Worm (Caenorhabditis elegans) whole organism, L3 larva: ENCODE data around the gene K02D10.4.

Experiments
- R02D3.7 ChIP-seq: fragments of 150-350 bp; optimal IDR thresholded peaks from 2 replicates; lab custom pipeline; 2014; ENCODE audit warnings: missing biosample characterization, missing genetic modification characterization
- ZK546.5 ChIP-seq: sonication (generic microtip); optimal IDR thresholded peaks from 2 replicates; lab custom pipeline; 2017; ENCODE audit warnings: missing biosample characterization, missing genetic modification characterization
- aly-2 ChIP-seq: fragments of 150-350 bp; optimal IDR thresholded peaks from 2 replicates; lab custom pipeline; 2014; ENCODE audit warnings: missing biosample characterization, missing genetic modification characterization
- ama-1 ChIP-seq: fragments of 150-350 bp; optimal IDR thresholded peaks from 2 replicates; lab custom pipeline; 2018
- ceh-16 ChIP-seq: sonication (generic microtip); optimal IDR thresholded peaks from 2 replicates; lab custom pipeline; 2017; ENCODE audit warnings: missing biosample characterization, missing genetic modification characterization
- ceh-9 ChIP-seq: sonication (generic microtip); optimal IDR thresholded peaks from 2 replicates; lab custom pipeline; 2018; ENCODE audit warnings: missing biosample characterization, missing genetic modification characterization
- daf-12 ChIP-seq: fragments of 150-350 bp; optimal IDR thresholded peaks from 2 replicates; lab custom pipeline; 2014; ENCODE audit warnings: missing biosample characterization, missing genetic modification reagents, missing genetic modification characterization
- egl-27 ChIP-seq: sonication (generic microtip); optimal IDR thresholded peaks from 4 replicates; lab custom pipeline; 2017; ENCODE audit warnings: missing biosample characterization, missing genetic modification reagents, missing genetic modification characterization
- elt-1 ChIP-seq: fragments of 150-350 bp; optimal IDR thresholded peaks from 2 replicates; lab custom pipeline; 2014; ENCODE audit warnings: missing biosample characterization, missing genetic modification characterization
- elt-2 ChIP-seq: sonication (generic microtip); optimal IDR thresholded peaks from 2 replicates; lab custom pipeline; 2016; ENCODE audit warnings: missing genetic modification reagents, mild to moderate bottlenecking, missing genetic modification characterization, missing compliant biosample characterization
- elt-3 ChIP-seq, 3 experiments: fragments of 150-350 bp in 1 of 3; sonication (generic microtip) in 2 of 3; optimal IDR thresholded peaks; 2 replicates in 2 of 3; 4 replicates in 1 of 3; lab custom pipeline; 2014 to 2017; ENCODE audit warnings: missing biosample characterization in 3 of 3, missing genetic modification characterization in 3 of 3
- eor-1 ChIP-seq, 2 experiments: fragments of 150-350 bp; optimal IDR thresholded peaks; 2 replicates each; lab custom pipeline; 2014 to 2018; ENCODE audit warnings: missing biosample characterization in 2 of 2, missing genetic modification characterization in 2 of 2
- fkh-10 ChIP-seq: sonication (generic microtip); optimal IDR thresholded peaks from 2 replicates; lab custom pipeline; 2017; ENCODE audit warnings: missing biosample characterization, missing genetic modification reagents, missing genetic modification characterization
- fkh-2 ChIP-seq: fragments of 150-350 bp; optimal IDR thresholded peaks from 2 replicates; lab custom pipeline; 2014; ENCODE audit warnings: missing biosample characterization, missing genetic modification reagents, missing genetic modification characterization
- fos-1 ChIP-seq: fragments of 150-350 bp; optimal IDR thresholded peaks from 2 replicates; lab custom pipeline; 2014; ENCODE audit warnings: missing biosample characterization, missing genetic modification characterization
- hmg-11 ChIP-seq: sonication (generic microtip); optimal IDR thresholded peaks from 2 replicates; lab custom pipeline; 2016; ENCODE audit warnings: missing genetic modification characterization, missing compliant biosample characterization
- jun-1 ChIP-seq: fragments of 150-350 bp; optimal IDR thresholded peaks from 2 replicates; lab custom pipeline; 2014; ENCODE audit warnings: missing biosample characterization, missing genetic modification reagents, missing genetic modification characterization
- lin-39 ChIP-seq: fragments of 150-350 bp; optimal IDR thresholded peaks from 2 replicates; lab custom pipeline; 2018; ENCODE audit warnings: missing biosample characterization, missing genetic modification reagents, missing genetic modification characterization
- mml-1 ChIP-seq: fragments of 150-350 bp; sonication (generic microtip); optimal IDR thresholded peaks from 3 replicates; lab custom pipeline; 2014; ENCODE audit warnings: missing biosample characterization, missing genetic modification characterization
- nfya-1 ChIP-seq: sonication (generic microtip); optimal IDR thresholded peaks from 2 replicates; lab custom pipeline; 2017; ENCODE audit warnings: missing genetic modification characterization, mild to moderate bottlenecking, missing compliant biosample characterization, antibody characterized with exemption, moderate library complexity; ENCODE audit not compliant: insufficient read depth
- nhr-23 ChIP-seq: fragments of 150-350 bp; optimal IDR thresholded peaks from 2 replicates; lab custom pipeline; 2014; ENCODE audit warnings: missing biosample characterization, missing genetic modification reagents, missing genetic modification characterization
- nhr-237 ChIP-seq: fragments of 150-350 bp; optimal IDR thresholded peaks from 2 replicates; lab custom pipeline; 2014; ENCODE audit warnings: missing biosample characterization, missing genetic modification characterization
- nhr-25 ChIP-seq: sonication (generic microtip); optimal IDR thresholded peaks from 2 replicates; lab custom pipeline; 2017; ENCODE audit warnings: missing biosample characterization, missing genetic modification characterization
- nhr-28 ChIP-seq: fragments of 150-350 bp; optimal IDR thresholded peaks from 2 replicates; lab custom pipeline; 2014; ENCODE audit warnings: missing biosample characterization, missing genetic modification characterization
- nhr-76 ChIP-seq: fragments of 150-350 bp; sonication (generic microtip); optimal IDR thresholded peaks from 5 replicates; lab custom pipeline; 2014; ENCODE audit warnings: missing biosample characterization, missing genetic modification characterization
- nhr-77 ChIP-seq: fragments of 150-350 bp; optimal IDR thresholded peaks from 2 replicates; lab custom pipeline; 2014; ENCODE audit warnings: missing biosample characterization, missing genetic modification characterization
- pha-4 ChIP-seq: fragments of 150-350 bp; optimal IDR thresholded peaks from 2 replicates; lab custom pipeline; 2014; ENCODE audit warnings: missing biosample characterization, missing genetic modification reagents, missing genetic modification characterization
- pqm-1 ChIP-seq: fragments of 150-350 bp; optimal IDR thresholded peaks from 2 replicates; lab custom pipeline; 2017; ENCODE audit warnings: missing biosample characterization, missing genetic modification characterization, inconsistent platforms
- skn-1 ChIP-seq: fragments of 150-350 bp; optimal IDR thresholded peaks from 2 replicates; lab custom pipeline; 2014; ENCODE audit warnings: missing biosample characterization, missing genetic modification characterization
- snpc-4 ChIP-seq: fragments of 150-350 bp; optimal IDR thresholded peaks from 2 replicates; lab custom pipeline; 2014; ENCODE audit warnings: missing biosample characterization, missing genetic modification characterization
- unc-39 ChIP-seq: sonication (generic microtip); optimal IDR thresholded peaks from 4 replicates; lab custom pipeline; 2017; ENCODE audit warnings: missing biosample characterization, missing genetic modification characterization
- unc-62 ChIP-seq: fragments of 150-350 bp; sonication (generic microtip); optimal IDR thresholded peaks from 4 replicates; lab custom pipeline; 2014; ENCODE audit warnings: missing biosample characterization, missing genetic modification reagents, missing genetic modification characterization

K02D10.4 gene

ce11 chrIII:8765030-8765429 is 14.8 kb downstream of the K02D10.4 start:
- TF ChIP-seq elt-1 (tag; lab: Kevin White, UChicago), result no peak
- TF ChIP-seq jun-1 (tag; lab: Kevin White, UChicago), result no peak
- no peak for TF ChIP-seq aly-2
- no peak for TF ChIP-seq elt-3 (tag; optimal IDR thresholded peaks at IDR 0.05; lab: Kevin White, UChicago)
- no peak for TF ChIP-seq nhr-23
- no peak for TF ChIP-seq snpc-4 (tag; lab: Kevin White, UChicago)
- TF ChIP-seq fkh-10 (GFP tag; lab: Kevin White, UChicago), result no peak
- no peak for TF ChIP-seq nhr-77
- TF ChIP-seq skn-1 (tag; lab: Kevin White, UChicago), result no peak
- no peak for TF ChIP-seq ama-1
- TF ChIP-seq ceh-16 (tag; lab: Kevin White, UChicago), result no peak
- TF ChIP-seq mml-1 (tag; lab: Kevin White, UChicago), result no peak
- no peak for TF ChIP-seq nhr-25 (tag; lab: Kevin White, UChicago)

- no peak for TF ChIP-seq nhr-23
- TF ChIP-seq pha-4 (tag; lab: Kevin White, UChicago), result no peak
- TF ChIP-seq nhr-237 (tag; lab: Kevin White, UChicago), result no peak
- no peak for TF ChIP-seq ceh-9
- no peak for TF ChIP-seq elt-2 (tag; lab: Kevin White, UChicago)
- no peak for TF ChIP-seq skn-1 (tag; lab: Kevin White, UChicago)
- no peak for TF ChIP-seq egl-27 (tag; lab: Kevin White, UChicago)
- TF ChIP-seq nhr-77, result no peak
- TF ChIP-seq ZK546.5 (tag; lab: Kevin White, UChicago), result no peak
- no peak for TF ChIP-seq daf-12 (tag; lab: Kevin White, UChicago)
These were observed 16.7 kb downstream of the K02D10.4 start for ce11 chrIII:8763111-8763510.

DNA sequence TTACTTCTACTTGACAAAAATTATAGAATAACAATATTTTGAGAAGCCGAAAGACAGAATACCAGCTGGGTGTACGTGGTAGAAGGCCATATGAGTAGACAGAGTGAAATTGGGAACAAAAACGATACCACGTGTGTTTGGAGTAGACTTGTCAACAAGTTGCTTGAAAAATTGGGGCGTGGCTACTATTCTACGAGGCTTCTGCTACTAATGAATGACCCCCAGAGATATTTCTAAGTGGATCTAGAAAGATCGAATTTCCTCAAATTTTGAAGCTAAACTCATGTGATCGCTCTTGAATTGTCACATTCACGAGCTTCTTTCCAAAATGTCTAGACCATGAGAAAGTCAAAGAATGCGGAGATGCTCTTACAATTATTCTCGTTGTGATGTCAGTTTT is 17.8 kb downstream of the K02D10.4 start:
- TF ChIP-seq nhr-237 (tag; lab: Kevin White, UChicago) (no peak), ceh-16 (tag; lab: Kevin White, UChicago) (no peak), ama-1 (no peak), fos-1 (tag; lab: Kevin White, UChicago) (no peak), pqm-1 (tag; lab: Kevin White, UChicago) (no peak), pha-4 (tag; lab: Kevin White, UChicago) (no peak), lin-39 (tag; lab: Kevin White, UChicago) (no peak)
- TF ChIP-seq, all 47 proteins: peak for 0

ce11 chrIII:8761040-8761654 is 18.7 kb downstream of the K02D10.4 start, which contains the start of gene aak-1:
TSS of gene aak-1 (minus strand) at chrIII:8761090.
- TF ChIP-seq nhr-28 (no peak), pha-4 (tag; lab: Kevin White, UChicago) (peak; percentile 16)

DNA sequence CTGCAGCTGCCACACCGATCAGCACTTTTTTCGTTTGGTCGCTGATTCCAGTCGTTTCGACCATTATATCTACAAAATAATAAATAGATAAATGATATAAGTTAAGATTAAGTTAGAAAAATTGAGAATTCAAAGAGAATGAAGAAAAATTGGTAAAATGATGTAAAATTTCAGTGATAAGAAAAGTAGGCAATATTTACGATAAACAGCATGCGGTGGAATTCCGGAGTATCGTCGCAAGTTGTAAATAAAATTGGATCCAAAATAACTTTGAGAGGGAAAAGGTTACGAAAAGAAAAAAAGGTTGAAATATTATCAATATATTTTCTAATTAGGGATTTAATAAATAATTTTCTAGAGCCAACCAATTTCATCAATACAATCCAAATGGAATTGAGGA is 25.1 kb downstream of the K02D10.4 start, which contains the start of gene tomm-70:
tomm-70 (minus strand) TSS at position 69 of the 400 bp plus-strand sequence.
- peak; percentile 18 for TF ChIP-seq nfya-1 (tag; lab: Kevin White, UChicago)
- TF ChIP-seq nhr-76 (tag; lab: Kevin White, UChicago), result no peak
- TF ChIP-seq nhr-237 (tag; lab: Kevin White, UChicago), result no peak
- peak; percentile 7 for TF ChIP-seq hmg-11 (tag; lab: Kevin White, UChicago)
- peak; percentile 26 for TF ChIP-seq elt-2 (tag; lab: Kevin White, UChicago)
- no peak for TF ChIP-seq unc-62 (GFP tag; lab: Kevin White, UChicago)
- TF ChIP-seq unc-39, result no peak
- TF ChIP-seq pha-4 (tag; lab: Kevin White, UChicago), result peak; percentile 79
- TF ChIP-seq fkh-10 (GFP tag; lab: Kevin White, UChicago), result no peak
- peak; percentile 63 for TF ChIP-seq R02D3.7 (tag; lab: Kevin White, UChicago)

DNA sequence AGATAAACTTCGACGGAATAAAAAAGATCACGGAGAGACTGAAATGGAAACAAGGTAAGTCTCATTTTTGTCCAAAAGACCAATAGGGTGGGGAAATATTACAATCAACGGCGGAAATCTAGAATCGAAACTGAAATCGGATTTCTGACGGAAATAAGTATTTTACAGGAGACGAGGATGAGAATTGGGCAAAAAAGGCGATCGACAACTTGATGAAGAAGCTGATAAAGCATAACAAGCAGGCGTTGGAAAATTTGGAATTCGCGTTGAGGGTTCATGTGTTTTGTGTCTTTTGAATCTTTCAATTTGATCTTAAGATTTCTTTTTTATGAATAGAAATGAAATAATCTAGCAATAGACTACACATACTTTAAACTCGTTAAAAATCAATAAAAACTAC is 29.2 kb downstream of the K02D10.4 start, which contains the start of gene ugtp-1:
ugtp-1 (minus strand) TSS at position 101 of the 400 bp plus-strand sequence.
- TF ChIP-seq fkh-10 (GFP tag; lab: Kevin White, UChicago) (no peak), aly-2 (no peak), elt-3 (tag; optimal IDR thresholded peaks at IDR 0.05; lab: Kevin White, UChicago) (no peak), fkh-2 (tag; lab: Kevin White, UChicago) (no peak), elt-1 (tag; lab: Kevin White, UChicago) (peak; percentile 6), eor-1 (tag; optimal IDR thresholded peaks at IDR 0.05; lab: Kevin White, UChicago) (no peak), pha-4 (tag; lab: Kevin White, UChicago) (no peak)
